Worm (Caenorhabditis elegans) whole organism, mixed stage, embryonic: Measurements from ENCODE around the gene meg-1.
A peak's percentile ranks its signal among the peaks of the same experiment; 100 is the strongest.

Source experiments
- M03D4.4 ChIP-seq: sonication (generic microtip); optimal IDR thresholded peaks from 2 replicates; lab custom pipeline; 2017; ENCODE audit warnings: mild to moderate bottlenecking, missing genetic modification characterization, missing compliant biosample characterization
- bed-3 ChIP-seq: fragments of 200-800 bp; sonication (Bioruptor generic); optimal IDR thresholded peaks from 3 replicates; lab custom pipeline; 2018; ENCODE audit warnings: mild to moderate bottlenecking, missing genetic modification characterization, moderate library complexity, missing compliant biosample characterization
- ceh-39 ChIP-seq: fragments of 150-350 bp; optimal IDR thresholded peaks from 2 replicates; lab custom pipeline; 2014; ENCODE audit warnings: missing biosample characterization, missing genetic modification characterization
- ces-1 ChIP-seq: fragments of 150-350 bp; optimal IDR thresholded peaks from 2 replicates; lab custom pipeline; 2014; ENCODE audit warnings: missing biosample characterization, missing genetic modification reagents, missing genetic modification characterization
- cnd-1 ChIP-seq: fragments of 200-800 bp; sonication (Bioruptor generic); optimal IDR thresholded peaks from 2 replicates; lab custom pipeline; 2018; ENCODE audit warnings: mild to moderate bottlenecking, missing genetic modification characterization, missing compliant biosample characterization
- elt-1 ChIP-seq: sonication (generic microtip); optimal IDR thresholded peaks from 2 replicates; lab custom pipeline; 2017; ENCODE audit warnings: missing genetic modification characterization, mild to moderate bottlenecking, missing compliant biosample characterization, antibody characterized with exemption, moderate library complexity, borderline replicate concordance; ENCODE audit not compliant: insufficient read depth
- elt-3 ChIP-seq: fragments of 150-350 bp; optimal IDR thresholded peaks from 2 replicates; lab custom pipeline; 2014; ENCODE audit warnings: missing biosample characterization, missing genetic modification characterization
- flh-1 ChIP-seq: fragments of 200-800 bp; sonication (Bioruptor generic); optimal IDR thresholded peaks from 2 replicates; lab custom pipeline; 2018; ENCODE audit warnings: mild to moderate bottlenecking, missing genetic modification characterization, moderate library complexity, missing compliant biosample characterization
- ham-2 ChIP-seq: fragments of 200-800 bp; sonication (Bioruptor generic); optimal IDR thresholded peaks from 2 replicates; lab custom pipeline; 2018; ENCODE audit warnings: mild to moderate bottlenecking, missing genetic modification characterization, missing compliant biosample characterization
- hlh-1 ChIP-seq: fragments of 150-350 bp; optimal IDR thresholded peaks from 2 replicates; lab custom pipeline; 2014; ENCODE audit warnings: missing biosample characterization, missing genetic modification reagents, missing genetic modification characterization
- lin-32 ChIP-seq: fragments of 200-800 bp; sonication (Bioruptor generic); optimal IDR thresholded peaks from 2 replicates; lab custom pipeline; 2018; ENCODE audit warnings: mild to moderate bottlenecking, missing genetic modification characterization, missing compliant biosample characterization
- mls-2 ChIP-seq: sonication (generic microtip); optimal IDR thresholded peaks from 2 replicates; lab custom pipeline; 2016; ENCODE audit warnings: mild to moderate bottlenecking, missing genetic modification characterization, moderate library complexity, missing compliant biosample characterization
- nhr-12 ChIP-seq: fragments of 150-350 bp; optimal IDR thresholded peaks from 2 replicates; lab custom pipeline; 2014; ENCODE audit warnings: missing biosample characterization, missing genetic modification characterization
- nhr-2 ChIP-seq: fragments of 150-350 bp; optimal IDR thresholded peaks from 2 replicates; lab custom pipeline; 2014; ENCODE audit warnings: missing biosample characterization, missing genetic modification characterization
- nhr-237 ChIP-seq: fragments of 150-350 bp; optimal IDR thresholded peaks from 2 replicates; lab custom pipeline; 2014; ENCODE audit warnings: missing biosample characterization, missing genetic modification characterization
- nhr-76 ChIP-seq: sonication (generic microtip); optimal IDR thresholded peaks from 2 replicates; lab custom pipeline; 2017; ENCODE audit warnings: missing biosample characterization, missing genetic modification characterization
- pha-4 ChIP-seq: fragments of 150-350 bp; optimal IDR thresholded peaks from 2 replicates; lab custom pipeline; 2018; ENCODE audit warnings: missing biosample characterization, missing genetic modification reagents, missing genetic modification characterization
- sptf-1 ChIP-seq: sonication (generic microtip); optimal IDR thresholded peaks from 2 replicates; lab custom pipeline; 2017; ENCODE audit warnings: mild to moderate bottlenecking, missing genetic modification characterization, moderate library complexity, missing compliant biosample characterization
- unc-39 ChIP-seq: fragments of 150-350 bp; optimal IDR thresholded peaks from 2 replicates; lab custom pipeline; 2014; ENCODE audit warnings: missing biosample characterization, missing genetic modification characterization
- unc-62 ChIP-seq: fragments of 150-350 bp; optimal IDR thresholded peaks from 2 replicates; lab custom pipeline; 2014; ENCODE audit warnings: missing biosample characterization, missing genetic modification reagents, missing genetic modification characterization
- zip-8 ChIP-seq: fragments of 150-350 bp; optimal IDR thresholded peaks from 2 replicates; lab custom pipeline; 2014; ENCODE audit warnings: missing biosample characterization, missing genetic modification characterization
- ztf-11 ChIP-seq: fragments of 150-350 bp; optimal IDR thresholded peaks from 2 replicates; lab custom pipeline; 2014; ENCODE audit warnings: missing biosample characterization, missing genetic modification characterization

The meg-1 gene

ce11 chrX:13882639-13883038 is 46.8 kb downstream of the meg-1 start, which contains the start of gene hlb-1:
Gene hlb-1, minus strand, starts transcription at chrX:13882739.
- no peak for TF ChIP-seq mls-2
- TF ChIP-seq sptf-1: no peak
- TF ChIP-seq nhr-237 (tag; lab: Kevin White, UChicago): no peak
- TF ChIP-seq unc-39 (tag; lab: Kevin White, UChicago): no peak
- no peak for TF ChIP-seq ham-2 (GFP tag; lab: Kevin White, UChicago)
- TF ChIP-seq nhr-76 (tag; lab: Kevin White, UChicago): no peak
- no peak for TF ChIP-seq lin-32
- TF ChIP-seq ceh-39 (tag; lab: Kevin White, UChicago): no peak
- TF ChIP-seq nhr-2 (tag; lab: Kevin White, UChicago): no peak
- TF ChIP-seq zip-8 (tag; lab: Kevin White, UChicago): no peak
- no peak for TF ChIP-seq ces-1 (GFP tag; lab: Kevin White, UChicago)
- no peak for TF ChIP-seq elt-3 (tag; lab: Kevin White, UChicago)
- TF ChIP-seq cnd-1 (tag; lab: Kevin White, UChicago): no peak
- TF ChIP-seq unc-62 (GFP tag; lab: Kevin White, UChicago): no peak

ce11 chrX:13881760-13882369 is 47.6 kb downstream of the meg-1 start:
- TF ChIP-seq nhr-76 (tag; lab: Kevin White, UChicago) (no peak), cnd-1 (tag; lab: Kevin White, UChicago) (peak; percentile 59), lin-32 (peak; percentile 68), nhr-12 (tag; lab: Kevin White, UChicago) (no peak), unc-39 (tag; lab: Kevin White, UChicago) (no peak), ces-1 (GFP tag; lab: Kevin White, UChicago) (peak; percentile 92), flh-1 (GFP tag; lab: Kevin White, UChicago) (no peak), hlh-1 (peak; percentile 20), bed-3 (GFP tag; lab: Kevin White, UChicago) (no peak), pha-4 (no peak), elt-1 (tag; lab: Kevin White, UChicago) (peak; percentile 24)
- TF ChIP-seq, all 35 proteins: peak for 5

ce11 chrX:13878082-13878481 is 51.4 kb downstream of the meg-1 start:
- no peak for TF ChIP-seq ham-2 (GFP tag; lab: Kevin White, UChicago)
- TF ChIP-seq zip-8 (tag; lab: Kevin White, UChicago): no peak
- TF ChIP-seq M03D4.4: no peak
- TF ChIP-seq mls-2: no peak
- no peak for TF ChIP-seq ztf-11 (tag; lab: Kevin White, UChicago)
- TF ChIP-seq nhr-76 (tag; lab: Kevin White, UChicago): no peak
